Worm (Caenorhabditis elegans): ENCODE measurements around the gene scav-4.

DNA sequence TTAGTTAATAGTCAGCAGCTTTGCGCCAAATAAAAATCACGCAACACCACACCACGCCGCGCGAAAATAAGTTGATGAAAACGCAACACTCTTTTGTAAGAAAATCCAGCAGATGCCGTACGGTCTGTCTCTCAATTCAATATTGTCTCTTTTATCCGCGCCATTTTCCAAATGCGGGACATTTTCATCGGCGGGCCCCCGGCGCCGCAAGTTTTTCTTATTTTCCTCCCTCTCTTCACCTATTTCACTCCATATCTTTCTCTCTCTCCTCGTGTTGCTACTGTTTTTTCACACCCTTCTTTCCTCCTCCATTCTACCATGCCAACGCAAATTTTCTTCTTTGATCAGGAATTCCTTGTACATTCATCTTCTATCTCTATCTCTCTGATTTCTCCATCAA, 24.8 kb downstream of the scav-4 start:
- no peak for TF ChIP-seq dao-5 (tag; optimal IDR thresholded peaks at IDR 0.05)
- TF ChIP-seq him-1 (tag; optimal IDR thresholded peaks at IDR 0.05) = no peak

Data from whole organism, L4/young adult.